Worm (Caenorhabditis elegans) whole organism, mixed stage, embryonic: ENCODE results near the gene math-26.
"Not testable (repeated sequence)": the region's sequence is repeated elsewhere in the genome, so short reads cannot be mapped to it uniquely, and the experiment has no call there.

Experiments used
- M03D4.4 ChIP-seq: sonication (generic microtip); optimal IDR thresholded peaks from 2 replicates; lab custom pipeline; 2017; ENCODE audit warnings: mild to moderate bottlenecking, missing genetic modification characterization, missing compliant biosample characterization
- blmp-1 ChIP-seq: fragments of 150-350 bp; optimal IDR thresholded peaks from 2 replicates; lab custom pipeline; 2014; ENCODE audit warnings: missing biosample characterization, missing genetic modification characterization
- ceh-39 ChIP-seq: fragments of 150-350 bp; optimal IDR thresholded peaks from 2 replicates; lab custom pipeline; 2014; ENCODE audit warnings: missing biosample characterization, missing genetic modification characterization
- ceh-43 ChIP-seq: fragments of 200-800 bp; sonication (Bioruptor generic); optimal IDR thresholded peaks from 2 replicates; lab custom pipeline; 2018; ENCODE audit warnings: mild to moderate bottlenecking, missing genetic modification characterization, moderate library complexity, missing compliant biosample characterization
- ceh-83 ChIP-seq: fragments of 200-800 bp; sonication (Bioruptor generic); optimal IDR thresholded peaks from 2 replicates; lab custom pipeline; 2018; ENCODE audit warnings: mild to moderate bottlenecking, missing genetic modification characterization, missing compliant biosample characterization
- ces-1 ChIP-seq: fragments of 150-350 bp; optimal IDR thresholded peaks from 2 replicates; lab custom pipeline; 2014; ENCODE audit warnings: missing biosample characterization, missing genetic modification reagents, missing genetic modification characterization
- cnd-1 ChIP-seq: fragments of 200-800 bp; sonication (Bioruptor generic); optimal IDR thresholded peaks from 2 replicates; lab custom pipeline; 2018; ENCODE audit warnings: mild to moderate bottlenecking, missing genetic modification characterization, missing compliant biosample characterization
- drap-1 ChIP-seq: fragments of 200-800 bp; sonication (Bioruptor generic); optimal IDR thresholded peaks from 3 replicates; lab custom pipeline; 2018; ENCODE audit warnings: mild to moderate bottlenecking, missing genetic modification characterization, missing compliant biosample characterization
- elt-1 ChIP-seq: sonication (generic microtip); optimal IDR thresholded peaks from 2 replicates; lab custom pipeline; 2017; ENCODE audit warnings: missing genetic modification characterization, mild to moderate bottlenecking, missing compliant biosample characterization, antibody characterized with exemption, moderate library complexity, borderline replicate concordance; ENCODE audit not compliant: insufficient read depth
- elt-3 ChIP-seq: fragments of 150-350 bp; optimal IDR thresholded peaks from 2 replicates; lab custom pipeline; 2014; ENCODE audit warnings: missing biosample characterization, missing genetic modification characterization
- ham-2 ChIP-seq: fragments of 200-800 bp; sonication (Bioruptor generic); optimal IDR thresholded peaks from 2 replicates; lab custom pipeline; 2018; ENCODE audit warnings: mild to moderate bottlenecking, missing genetic modification characterization, missing compliant biosample characterization
- hlh-1 ChIP-seq: fragments of 150-350 bp; optimal IDR thresholded peaks from 2 replicates; lab custom pipeline; 2014; ENCODE audit warnings: missing biosample characterization, missing genetic modification reagents, missing genetic modification characterization
- lin-13 ChIP-seq: fragments of 150-350 bp; optimal IDR thresholded peaks from 2 replicates; lab custom pipeline; 2014; ENCODE audit warnings: missing biosample characterization, missing genetic modification characterization
- lsy-2 ChIP-seq: fragments of 150-350 bp; optimal IDR thresholded peaks from 2 replicates; lab custom pipeline; 2014; ENCODE audit warnings: missing biosample characterization, missing genetic modification characterization
- mab-5 ChIP-seq: fragments of 150-350 bp; optimal IDR thresholded peaks from 2 replicates; lab custom pipeline; 2014; ENCODE audit warnings: missing biosample characterization, missing genetic modification characterization
- mep-1 ChIP-seq: fragments of 150-350 bp; optimal IDR thresholded peaks from 2 replicates; lab custom pipeline; 2017; ENCODE audit warnings: missing biosample characterization, missing genetic modification reagents, missing genetic modification characterization, inconsistent platforms
- mls-2 ChIP-seq: sonication (generic microtip); optimal IDR thresholded peaks from 2 replicates; lab custom pipeline; 2016; ENCODE audit warnings: mild to moderate bottlenecking, missing genetic modification characterization, moderate library complexity, missing compliant biosample characterization
- nhr-12 ChIP-seq: fragments of 150-350 bp; optimal IDR thresholded peaks from 2 replicates; lab custom pipeline; 2014; ENCODE audit warnings: missing biosample characterization, missing genetic modification characterization
- nhr-2 ChIP-seq: fragments of 150-350 bp; optimal IDR thresholded peaks from 2 replicates; lab custom pipeline; 2014; ENCODE audit warnings: missing biosample characterization, missing genetic modification characterization
- nhr-237 ChIP-seq: fragments of 150-350 bp; optimal IDR thresholded peaks from 2 replicates; lab custom pipeline; 2014; ENCODE audit warnings: missing biosample characterization, missing genetic modification characterization
- nhr-76 ChIP-seq: sonication (generic microtip); optimal IDR thresholded peaks from 2 replicates; lab custom pipeline; 2017; ENCODE audit warnings: missing biosample characterization, missing genetic modification characterization
- pha-4 ChIP-seq: fragments of 150-350 bp; optimal IDR thresholded peaks from 2 replicates; lab custom pipeline; 2018; ENCODE audit warnings: missing biosample characterization, missing genetic modification reagents, missing genetic modification characterization
- sem-2 ChIP-seq: fragments of 200-800 bp; sonication (Bioruptor generic); optimal IDR thresholded peaks from 2 replicates; lab custom pipeline; 2018; ENCODE audit warnings: mild to moderate bottlenecking, missing genetic modification characterization, missing compliant biosample characterization
- snpc-4 ChIP-seq: fragments of 150-350 bp; optimal IDR thresholded peaks from 2 replicates; lab custom pipeline; 2014; ENCODE audit warnings: missing biosample characterization, missing genetic modification characterization
- sptf-1 ChIP-seq: sonication (generic microtip); optimal IDR thresholded peaks from 2 replicates; lab custom pipeline; 2017; ENCODE audit warnings: mild to moderate bottlenecking, missing genetic modification characterization, moderate library complexity, missing compliant biosample characterization
- tbx-8 ChIP-seq: fragments of 200-800 bp; sonication (Bioruptor generic); optimal IDR thresholded peaks from 2 replicates; lab custom pipeline; 2018; ENCODE audit warnings: mild to moderate bottlenecking, missing genetic modification characterization, moderate library complexity, missing compliant biosample characterization
- unc-120 ChIP-seq: sonication (generic microtip); optimal IDR thresholded peaks from 2 replicates; lab custom pipeline; 2017; ENCODE audit warnings: missing genetic modification characterization, missing compliant biosample characterization; ENCODE audit not compliant: poor library complexity, severe bottlenecking
- unc-39 ChIP-seq: fragments of 150-350 bp; optimal IDR thresholded peaks from 2 replicates; lab custom pipeline; 2014; ENCODE audit warnings: missing biosample characterization, missing genetic modification characterization
- unc-62 ChIP-seq: fragments of 150-350 bp; optimal IDR thresholded peaks from 2 replicates; lab custom pipeline; 2014; ENCODE audit warnings: missing biosample characterization, missing genetic modification reagents, missing genetic modification characterization
- zip-8 ChIP-seq: fragments of 150-350 bp; optimal IDR thresholded peaks from 2 replicates; lab custom pipeline; 2014; ENCODE audit warnings: missing biosample characterization, missing genetic modification characterization
- ztf-11 ChIP-seq: fragments of 150-350 bp; optimal IDR thresholded peaks from 2 replicates; lab custom pipeline; 2014; ENCODE audit warnings: missing biosample characterization, missing genetic modification characterization

The math-26 gene

ce11 chrII:1771785-1772184 lies 338 bp downstream of the math-26 start, which contains the start of gene math-3:
Gene math-3 (plus strand): TSS chrII:1772085.
- TF ChIP-seq elt-3 (tag; lab: Kevin White, UChicago) (no peak), sem-2 (no peak), elt-1 (tag; lab: Kevin White, UChicago) (no peak), tbx-8 (GFP tag; lab: Kevin White, UChicago) (no peak), unc-62 (no peak), ztf-11 (no peak), hlh-1 (tag; lab: Kevin White, UChicago) (no peak), pha-4 (tag; lab: Kevin White, UChicago) (no peak), ceh-43 (no peak), cnd-1 (tag; lab: Kevin White, UChicago) (no peak), ceh-83 (GFP tag; lab: Kevin White, UChicago) (no peak), mep-1 (tag; lab: Kevin White, UChicago) (no peak), lin-13 (tag; lab: Kevin White, UChicago) (no peak), nhr-12 (tag; lab: Kevin White, UChicago) (no peak), nhr-2 (tag; lab: Kevin White, UChicago) (no peak), blmp-1 (tag; lab: Kevin White, UChicago) (no peak), nhr-237 (tag; lab: Kevin White, UChicago) (no peak), nhr-76 (tag; lab: Kevin White, UChicago) (no peak), drap-1 (GFP tag; lab: Kevin White, UChicago) (no peak), zip-8 (tag; lab: Kevin White, UChicago) (no peak)
- TF ChIP-seq, all 35 proteins: peak for 0

ce11 chrII:1775234-1775633 lies 3.8 kb downstream of the math-26 start, which contains the start of gene F36H5.14:
Gene F36H5.14 (plus strand): TSS chrII:1775534.
- not testable (repeated sequence) for TF ChIP-seq lsy-2, ceh-39, lin-13 (tag; lab: Kevin White, UChicago)

- TF ChIP-seq hlh-1 (tag; lab: Kevin White, UChicago): no peak
- no peak for TF ChIP-seq unc-39 (tag; lab: Kevin White, UChicago)
- no peak for TF ChIP-seq nhr-237 (tag; lab: Kevin White, UChicago)
- no peak for TF ChIP-seq unc-120 (tag; lab: Kevin White, UChicago)
These were observed 11.0 kb downstream of the math-26 start, which contains the start of gene math-4 for ce11 chrII:1782474-1782873. Gene math-4 (minus strand): TSS chrII:1782574.

ce11 chrII:1784799-1785198 lies 13.4 kb downstream of the math-26 start, which contains the start of gene C08F1.11:
Gene C08F1.11 (minus strand): TSS chrII:1784899.
- TF ChIP-seq unc-120 (tag; lab: Kevin White, UChicago) (no peak), unc-62 (no peak), blmp-1 (tag; lab: Kevin White, UChicago) (no peak), sem-2 (no peak), ceh-39 (tag; lab: Kevin White, UChicago) (no peak), sptf-1 (tag; lab: Kevin White, UChicago) (no peak), snpc-4 (no peak), cnd-1 (tag; lab: Kevin White, UChicago) (no peak), nhr-237 (tag; lab: Kevin White, UChicago) (no peak), lsy-2 (tag; lab: Kevin White, UChicago) (no peak), zip-8 (tag; lab: Kevin White, UChicago) (no peak), unc-39 (tag; lab: Kevin White, UChicago) (no peak), M03D4.4 (tag; lab: Kevin White, UChicago) (no peak), hlh-1 (tag; lab: Kevin White, UChicago) (no peak), ham-2 (no peak), ceh-43 (no peak), ces-1 (GFP tag; lab: Kevin White, UChicago) (no peak), ztf-11 (no peak), lin-13 (tag; lab: Kevin White, UChicago) (no peak), mls-2 (tag; lab: Kevin White, UChicago) (no peak)

ce11 chrII:1786209-1786608 lies 14.8 kb downstream of the math-26 start, which contains the start of gene C08F1.10:
Gene C08F1.10 (minus strand): TSS chrII:1786309.
- TF ChIP-seq mab-5 (no peak), nhr-12 (tag; lab: Kevin White, UChicago) (no peak), elt-3 (tag; lab: Kevin White, UChicago) (no peak), pha-4 (tag; lab: Kevin White, UChicago) (no peak), mep-1 (tag; lab: Kevin White, UChicago) (no peak), unc-120 (tag; lab: Kevin White, UChicago) (no peak), sptf-1 (tag; lab: Kevin White, UChicago) (no peak), ham-2 (no peak), unc-39 (tag; lab: Kevin White, UChicago) (no peak), ces-1 (GFP tag; lab: Kevin White, UChicago) (no peak), ceh-83 (GFP tag; lab: Kevin White, UChicago) (no peak), ztf-11 (no peak)
